Fruit fly (Drosophila melanogaster) Kc167 (cell line): ENCODE data around the gene CG32706.

Source experiments
- Myc ChIP-seq: fragments of >200 bp; optimal IDR thresholded peaks from 2 replicates; lab custom pipeline; 2017; ENCODE audit warnings: missing external identifiers
- Sin3A ChIP-seq: fragments of >200 bp; optimal IDR thresholded peaks from 2 replicates; lab custom pipeline; 2018; ENCODE audit warnings: missing external identifiers
- h ChIP-seq: fragments of >200 bp; optimal IDR thresholded peaks from 3 replicates; lab custom pipeline; 2018; ENCODE audit warnings: missing external identifiers
- insv ChIP-seq: fragments of >200 bp; optimal IDR thresholded peaks from 3 replicates; lab custom pipeline; 2018; ENCODE audit warnings: missing external identifiers
- psq ChIP-seq: fragments of >200 bp; optimal IDR thresholded peaks from 2 replicates; lab custom pipeline; 2017; ENCODE audit warnings: missing external identifiers
- ttk ChIP-seq: sonication (Bioruptor generic); optimal IDR thresholded peaks from 2 replicates; lab custom pipeline; 2017; ENCODE audit warnings: missing external identifiers

The CG32706 gene

DNA sequence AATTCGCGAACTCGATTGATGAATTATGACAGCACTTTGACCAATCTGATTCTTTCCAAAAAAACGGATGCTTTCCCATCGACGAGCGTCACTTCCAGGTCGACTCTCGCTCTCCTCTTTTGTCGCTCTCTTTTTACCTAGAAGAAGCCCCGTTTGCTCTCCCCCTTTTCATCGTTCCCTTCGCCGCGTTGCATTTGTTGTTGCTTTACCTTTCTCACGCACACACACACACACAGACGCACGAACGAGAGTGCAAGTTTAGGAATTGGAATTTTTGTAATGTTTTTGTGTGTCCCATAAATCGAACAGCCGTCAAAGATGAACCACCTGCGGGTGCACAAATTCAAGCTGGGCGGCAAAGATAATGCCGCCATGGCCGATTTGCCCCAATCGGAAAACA lies 38.0 kb upstream of the CG32706 start:
- TF ChIP-seq ttk (lab: Kevin White, UChicago): no peak
- TF ChIP-seq Myc (lab: Kevin White, UChicago): no peak

DNA sequence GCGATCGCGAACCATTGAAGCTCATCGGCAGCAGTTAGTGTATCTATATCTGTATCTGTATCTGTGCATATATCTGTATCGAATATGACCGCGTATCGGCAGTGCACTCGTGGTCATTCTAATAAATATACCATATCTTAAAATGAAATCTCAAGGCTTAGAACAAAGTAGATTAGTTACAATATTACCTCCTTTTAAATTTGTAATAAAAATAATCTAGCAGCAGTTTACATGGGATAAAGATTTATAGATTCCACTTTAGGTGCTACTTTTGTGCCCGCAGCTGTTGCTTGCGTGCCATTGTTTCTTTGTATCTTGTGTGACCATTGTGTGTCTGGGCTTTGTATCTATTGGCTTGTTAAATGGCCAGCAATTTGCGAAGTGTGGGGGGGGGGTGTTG lies 26.9 kb upstream of the CG32706 start:
- TF ChIP-seq ttk (lab: Kevin White, UChicago) (no peak), Sin3A (lab: Kevin White, UChicago) (no peak), psq (lab: Kevin White, UChicago) (no peak), insv (lab: Kevin White, UChicago) (no peak), Myc (lab: Kevin White, UChicago) (no peak), h (lab: Kevin White, UChicago) (no peak)

DNA sequence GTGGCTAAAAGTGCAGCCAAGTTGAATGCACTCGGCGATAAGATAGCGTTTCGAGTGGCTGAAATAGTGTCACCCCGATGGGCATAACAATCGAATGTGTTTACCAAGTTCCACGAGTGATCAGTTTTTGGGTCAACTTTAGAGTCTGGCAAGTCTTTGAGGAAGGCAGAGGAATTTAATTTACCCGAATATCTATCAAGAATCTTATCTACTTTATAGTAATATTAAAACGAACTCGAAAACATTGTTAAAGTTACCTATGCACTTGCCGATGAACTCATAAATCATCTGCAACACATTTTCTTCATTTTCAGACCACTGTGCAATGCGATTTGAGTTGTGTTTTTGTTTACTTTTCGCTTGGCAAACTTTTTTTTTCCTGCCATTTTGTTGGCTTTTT lies 25.6 kb upstream of the CG32706 start:
- TF ChIP-seq psq (lab: Kevin White, UChicago): no peak
- TF ChIP-seq insv (lab: Kevin White, UChicago): no peak
- no peak for TF ChIP-seq ttk (lab: Kevin White, UChicago)
- TF ChIP-seq h (lab: Kevin White, UChicago): no peak
- TF ChIP-seq Sin3A (lab: Kevin White, UChicago): no peak
- TF ChIP-seq Myc (lab: Kevin White, UChicago): no peak

- TF ChIP-seq psq (lab: Kevin White, UChicago) (no peak), ttk (lab: Kevin White, UChicago) (no peak), insv (lab: Kevin White, UChicago) (no peak), Myc (lab: Kevin White, UChicago) (no peak), h (lab: Kevin White, UChicago) (no peak), Sin3A (lab: Kevin White, UChicago) (no peak)
Measured at dm6 chrX:9062665-9063064, 24.3 kb upstream of the CG32706 start.

DNA sequence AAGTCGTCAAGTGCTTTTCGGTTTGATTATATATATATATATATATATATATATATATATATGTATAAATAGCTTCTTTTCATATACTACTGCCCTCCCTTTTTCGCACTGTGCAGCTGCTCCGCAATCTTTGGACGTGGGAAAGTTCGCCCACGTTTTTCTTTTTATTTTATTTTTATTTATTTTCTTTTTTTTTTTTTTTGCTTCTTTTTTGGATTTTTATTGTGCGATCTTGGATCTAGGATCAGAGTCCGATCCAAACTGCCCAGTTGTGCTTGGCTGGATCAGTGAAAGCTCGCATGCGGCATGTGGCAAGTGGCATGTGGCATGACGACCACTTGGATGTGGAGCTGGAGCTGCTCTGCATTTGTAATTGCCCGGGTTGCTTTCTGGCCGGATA lies 23.5 kb upstream of the CG32706 start:
- no peak for TF ChIP-seq h (lab: Kevin White, UChicago)
- no peak for TF ChIP-seq Sin3A (lab: Kevin White, UChicago)
- TF ChIP-seq ttk (lab: Kevin White, UChicago): no peak
- TF ChIP-seq insv (lab: Kevin White, UChicago): no peak
- TF ChIP-seq psq (lab: Kevin White, UChicago): no peak

DNA sequence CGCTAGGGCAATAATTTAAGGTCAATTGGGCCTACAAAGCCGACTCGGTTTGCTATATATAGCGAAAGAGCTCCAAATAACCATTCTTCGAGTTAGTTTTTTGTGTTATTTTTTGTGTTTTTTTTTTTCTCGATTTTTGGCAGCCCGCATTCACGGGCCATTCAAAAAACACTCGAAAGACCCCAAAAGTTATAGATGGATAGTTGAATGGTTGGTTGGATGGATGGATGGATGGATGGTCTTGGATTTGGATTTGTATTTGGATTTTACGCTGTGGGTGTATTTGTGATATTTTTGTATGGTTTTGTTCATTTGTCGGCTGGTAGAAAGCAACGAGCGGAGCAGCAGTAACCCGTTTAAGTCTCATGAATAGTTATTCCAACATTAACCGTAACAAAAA lies 22.9 kb upstream of the CG32706 start:
- TF ChIP-seq h (lab: Kevin White, UChicago): no peak
- no peak for TF ChIP-seq psq (lab: Kevin White, UChicago)
- no peak for TF ChIP-seq Myc (lab: Kevin White, UChicago)
- TF ChIP-seq ttk (lab: Kevin White, UChicago): no peak
- no peak for TF ChIP-seq insv (lab: Kevin White, UChicago)
- no peak for TF ChIP-seq Sin3A (lab: Kevin White, UChicago)

DNA sequence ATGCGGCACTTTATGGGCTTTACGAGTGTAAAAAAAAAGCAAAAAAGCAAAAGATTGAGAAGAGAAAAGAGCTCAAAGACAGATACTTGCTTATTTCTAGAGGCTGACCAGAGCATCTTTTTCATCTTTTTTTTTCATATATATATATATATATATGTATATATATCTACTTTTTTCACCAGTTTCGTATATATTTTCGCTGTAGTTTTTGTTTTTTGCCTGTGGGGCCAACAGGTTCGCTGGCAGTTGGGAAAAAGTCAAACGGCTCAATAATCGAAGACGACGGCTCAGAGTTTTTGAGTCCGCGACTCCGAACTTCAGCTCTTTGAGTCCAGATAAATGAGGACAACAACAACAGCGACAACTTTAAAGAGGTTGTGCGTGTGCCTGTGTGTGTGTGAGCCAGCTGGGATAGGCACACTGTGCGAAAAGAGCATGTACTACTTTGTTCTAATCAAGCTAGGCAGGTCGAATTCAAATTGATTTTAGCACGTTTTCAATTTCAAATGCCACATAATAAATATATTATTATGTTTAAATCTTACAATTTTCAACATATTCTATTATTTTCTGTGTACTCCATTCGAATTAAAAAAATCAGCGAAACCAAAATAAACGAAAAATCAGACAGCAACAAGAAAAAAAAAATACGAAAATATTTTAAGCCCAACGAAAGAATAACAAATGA lies 20.0 kb upstream of the CG32706 start:
- no peak for TF ChIP-seq Sin3A (lab: Kevin White, UChicago)
- TF ChIP-seq ttk (lab: Kevin White, UChicago): no peak
- no peak for TF ChIP-seq insv (lab: Kevin White, UChicago)
- TF ChIP-seq h (lab: Kevin White, UChicago): no peak
- TF ChIP-seq psq (lab: Kevin White, UChicago): no peak
- no peak for TF ChIP-seq Myc (lab: Kevin White, UChicago)

- no peak for TF ChIP-seq h (lab: Kevin White, UChicago)
Measured at dm6 chrX:9067754-9068477, 19.0 kb upstream of the CG32706 start, which contains the start of gene CG15365. Gene CG15365, minus strand, starts transcription at chrX:9067983.

- no peak for TF ChIP-seq insv (lab: Kevin White, UChicago)
- no peak for TF ChIP-seq Myc (lab: Kevin White, UChicago)
- no peak for TF ChIP-seq Sin3A (lab: Kevin White, UChicago)
- TF ChIP-seq h (lab: Kevin White, UChicago): no peak
- TF ChIP-seq psq (lab: Kevin White, UChicago): no peak
- TF ChIP-seq ttk (lab: Kevin White, UChicago): no peak
Measured at dm6 chrX:9068822-9069221, 18.1 kb upstream of the CG32706 start.

DNA sequence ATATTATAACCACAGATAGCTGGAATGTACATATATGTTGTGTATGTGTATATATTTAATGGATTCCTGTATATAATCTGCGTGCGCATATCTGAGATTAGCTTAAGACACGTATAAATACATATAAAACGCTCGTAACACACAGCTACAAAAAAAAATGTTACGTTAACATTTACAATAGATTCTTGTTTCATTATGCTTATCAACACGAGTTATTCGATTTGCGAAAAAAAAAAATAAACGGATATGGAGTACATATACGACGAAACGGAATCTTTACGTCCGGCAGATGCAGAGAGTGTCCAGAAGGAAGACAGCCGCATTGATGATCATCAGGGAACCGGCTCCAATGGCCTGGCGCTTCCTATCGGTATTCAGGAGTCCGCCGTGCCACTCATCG lies 15.6 kb upstream of the CG32706 start, which contains the start of gene CG10970:
Gene CG10970, minus strand, starts transcription at position 101 of the 400 bp plus-strand sequence.
- TF ChIP-seq Sin3A (lab: Kevin White, UChicago) (no peak), psq (lab: Kevin White, UChicago) (no peak), ttk (lab: Kevin White, UChicago) (no peak), insv (lab: Kevin White, UChicago) (no peak), Myc (lab: Kevin White, UChicago) (no peak), h (lab: Kevin White, UChicago) (no peak)

DNA sequence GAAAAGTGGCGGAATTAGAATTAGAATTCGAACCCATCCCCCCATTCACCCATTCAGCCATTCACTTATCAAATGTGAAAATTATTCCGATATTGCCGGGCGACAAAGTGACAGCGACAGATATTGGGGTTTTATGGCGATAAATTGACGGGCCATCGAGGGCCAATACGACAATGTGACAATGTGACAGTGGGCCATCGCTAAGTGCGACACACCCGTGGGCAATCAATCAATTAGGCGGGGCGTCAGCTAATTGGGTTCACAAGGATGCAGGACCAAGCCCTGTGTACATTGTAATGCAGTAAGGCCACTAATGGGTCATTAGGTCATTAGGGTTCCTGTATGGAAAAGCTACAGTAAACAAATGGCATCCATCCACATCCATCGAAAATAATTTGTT lies 12.9 kb upstream of the CG32706 start:
- TF ChIP-seq insv (lab: Kevin White, UChicago) (no peak), h (lab: Kevin White, UChicago) (no peak), Myc (lab: Kevin White, UChicago) (no peak), psq (lab: Kevin White, UChicago) (no peak), Sin3A (lab: Kevin White, UChicago) (no peak), ttk (lab: Kevin White, UChicago) (no peak)
